Fruit fly (Drosophila melanogaster): ENCODE data around the gene rtp.
A peak's percentile ranks its signal among the peaks of the same experiment; 100 is the strongest.

Gene rtp

DNA sequence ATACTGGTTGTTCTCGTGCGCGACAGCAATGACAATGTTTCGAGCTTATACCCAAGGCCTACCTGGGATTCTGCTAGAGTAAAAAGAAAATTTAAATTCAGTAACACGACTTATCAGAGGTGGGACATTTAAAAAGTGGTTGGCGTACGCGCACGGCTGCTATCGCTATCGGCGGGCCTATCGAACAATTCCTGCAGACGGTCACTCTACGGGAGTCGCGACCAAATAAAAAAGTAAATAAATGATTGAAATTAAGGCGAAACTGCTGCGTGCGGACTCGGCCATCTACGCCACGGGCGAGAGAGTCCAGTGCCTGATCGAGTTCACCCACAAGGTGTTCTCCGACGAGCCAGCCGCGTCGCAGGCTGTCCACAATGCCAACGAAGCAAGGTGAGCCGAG is 17.6 kb downstream of the rtp start, which contains the start of the genes Prosbeta2R2 and CG1116:
Prosbeta2R2 (minus strand) TSS at position 63 of the 400 bp plus-strand sequence.
CG1116 (plus strand) TSS at position 192 of the 400 bp plus-strand sequence.
- TF ChIP-seq GATAd (GFP tag; optimal IDR thresholded peaks at IDR 0.05) (no peak), woc (GFP tag; optimal IDR thresholded peaks at IDR 0.05) (no peak), Hnf4 (GFP tag; optimal IDR thresholded peaks at IDR 0.05) (no peak), jim (GFP tag; optimal IDR thresholded peaks at IDR 0.05) (no peak), sage (GFP tag; optimal IDR thresholded peaks at IDR 0.05) (no peak), sv (GFP tag; optimal IDR thresholded peaks at IDR 0.05) (no peak), dl (GFP tag; optimal IDR thresholded peaks at IDR 0.05; ENCODE audit: insufficient read depth in 1 of 2, partially characterized antibody in 2 of 2) (no peak), OdsH (GFP tag; optimal IDR thresholded peaks at IDR 0.05) (no peak), HLH106 (tag; optimal IDR thresholded peaks at IDR 0.05) (no peak), dsf (GFP tag; optimal IDR thresholded peaks at IDR 0.05; ENCODE audit: borderline replicate concordance) (no peak), usp (GFP tag; optimal IDR thresholded peaks at IDR 0.05) (no peak)

DNA sequence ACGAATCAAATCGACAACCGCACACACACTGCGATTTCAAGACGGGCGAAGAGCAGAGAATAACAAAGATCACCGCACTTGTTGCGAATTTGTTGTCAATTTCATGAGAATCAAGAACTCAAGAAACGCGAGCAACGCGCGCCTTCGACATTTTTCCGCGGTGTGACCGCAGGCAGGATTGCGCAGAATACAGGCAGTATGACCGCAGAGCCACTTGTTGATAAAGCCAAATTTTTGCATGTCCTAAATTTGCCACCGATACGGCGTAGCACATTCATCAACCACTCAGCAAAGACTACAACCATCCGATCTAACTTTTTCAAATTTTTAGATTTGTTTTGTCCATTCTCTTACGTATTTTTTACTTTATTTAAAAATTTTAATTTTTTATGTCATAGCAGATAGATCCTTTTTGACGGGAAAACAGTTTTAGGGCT is 19.8 kb downstream of the rtp start, which contains the start of gene cno:
cno (minus strand) TSS at position 179 of the 437 bp plus-strand sequence.
- TF ChIP-seq fru (GFP tag; optimal IDR thresholded peaks at IDR 0.05) (no peak), br (GFP tag; optimal IDR thresholded peaks at IDR 0.05) (peak; percentile 1), Hnf4 (GFP tag; optimal IDR thresholded peaks at IDR 0.05) (peak; percentile 42), Vsx2 (GFP tag; optimal IDR thresholded peaks at IDR 0.05; ENCODE audit: partially characterized antibody) (no peak), CrebA (GFP tag; optimal IDR thresholded peaks at IDR 0.05; ENCODE audit: borderline replicate concordance) (no peak), Sp1 (GFP tag; optimal IDR thresholded peaks at IDR 0.05) (peak; percentile 43), Myc (optimal IDR thresholded peaks at IDR 0.05) (peak; percentile 20), CG32264 (GFP tag; optimal IDR thresholded peaks at IDR 0.05) (no peak), Rel (GFP tag; optimal IDR thresholded peaks at IDR 0.05) (no peak), Rel (tag; optimal IDR thresholded peaks at IDR 0.05) (peak; percentile 28), dl (GFP tag; optimal IDR thresholded peaks at IDR 0.05; ENCODE audit: insufficient read depth in 1 of 2, partially characterized antibody in 2 of 2) (no peak), Hr83 (GFP tag; optimal IDR thresholded peaks at IDR 0.05; ENCODE audit: poor library complexity, severe bottlenecking) (peak; percentile 56), Dif (GFP tag; optimal IDR thresholded peaks at IDR 0.05; ENCODE audit: partially characterized antibody) (peak; percentile 62), psq (GFP tag; optimal IDR thresholded peaks at IDR 0.05) (no peak), h (GFP tag; optimal IDR thresholded peaks at IDR 0.05) (peak; percentile 3)

DNA sequence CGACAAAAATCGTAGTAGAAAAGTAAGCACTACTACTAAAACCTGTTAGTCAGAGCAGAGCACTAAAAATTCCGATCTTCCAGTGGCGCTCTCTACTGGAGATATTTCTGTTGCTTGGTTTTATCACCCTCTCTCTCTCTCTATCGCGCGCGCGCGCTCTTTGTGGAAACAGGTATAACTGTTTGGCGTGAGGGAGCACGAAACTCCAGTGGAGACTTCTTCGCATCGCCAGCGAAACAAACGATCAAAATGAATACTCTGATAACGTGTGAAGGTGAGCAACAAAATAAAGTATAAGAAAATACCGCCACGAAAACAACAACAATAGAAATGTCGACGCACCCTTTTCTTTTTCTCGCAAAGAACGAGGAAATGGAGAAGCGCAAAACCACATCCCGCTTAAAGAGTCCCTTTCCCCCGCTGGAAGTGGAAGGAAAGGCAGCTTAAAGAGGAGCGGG is 20.8 kb downstream of the rtp start:
- TF ChIP-seq woc (GFP tag; optimal IDR thresholded peaks at IDR 0.05) (no peak), ey (GFP tag; optimal IDR thresholded peaks at IDR 0.05) (no peak), Sp1 (GFP tag; optimal IDR thresholded peaks at IDR 0.05) (no peak), rgr (GFP tag; optimal IDR thresholded peaks at IDR 0.05) (no peak), N (GFP tag; optimal IDR thresholded peaks at IDR 0.05) (no peak), CG9705 (GFP tag; optimal IDR thresholded peaks at IDR 0.05) (no peak), dmrt93B (GFP tag; optimal IDR thresholded peaks at IDR 0.05) (no peak), Mio (GFP tag; optimal IDR thresholded peaks at IDR 0.05) (no peak), usp (GFP tag; optimal IDR thresholded peaks at IDR 0.05) (no peak), dl (GFP tag; optimal IDR thresholded peaks at IDR 0.05; ENCODE audit: insufficient read depth in 1 of 2, partially characterized antibody in 2 of 2) (peak in 1 of 2 experiments; percentile 69), tai (GFP tag; optimal IDR thresholded peaks at IDR 0.05) (no peak), fru (GFP tag; optimal IDR thresholded peaks at IDR 0.05) (no peak), h (GFP tag; optimal IDR thresholded peaks at IDR 0.05) (no peak), foxo (GFP tag; optimal IDR thresholded peaks at IDR 0.05) (no peak), CrebA (GFP tag; optimal IDR thresholded peaks at IDR 0.05; ENCODE audit: borderline replicate concordance) (no peak), Jra (GFP tag; optimal IDR thresholded peaks at IDR 0.05) (no peak), GATAd (GFP tag; optimal IDR thresholded peaks at IDR 0.05) (no peak), Dif (GFP tag; optimal IDR thresholded peaks at IDR 0.05; ENCODE audit: partially characterized antibody) (peak; percentile 77), Hr78 (GFP tag; optimal IDR thresholded peaks at IDR 0.05) (no peak), pan (optimal IDR thresholded peaks at IDR 0.05) (no peak), Hr83 (GFP tag; optimal IDR thresholded peaks at IDR 0.05; ENCODE audit: poor library complexity, severe bottlenecking) (no peak), sv (GFP tag; optimal IDR thresholded peaks at IDR 0.05) (no peak), psq (GFP tag; optimal IDR thresholded peaks at IDR 0.05) (peak; percentile 82), Abd-B (GFP tag; optimal IDR thresholded peaks at IDR 0.05) (no peak)

All from whole organism, wandering third instar larva.